Fruit fly (Drosophila melanogaster) whole organism, pupa: ENCODE data around the gene CG31207.
A peak's percentile ranks its signal among the peaks of the same experiment; 100 is the strongest.

Experiments
- CG13204 ChIP-seq: fragments of 200-800 bp; sonication (Bioruptor generic); optimal IDR thresholded peaks from 2 replicates; lab custom pipeline; 2018; ENCODE audit warnings: missing biosample characterization, mild to moderate bottlenecking, missing genetic modification characterization, moderate library complexity
- CG17806 ChIP-seq: fragments of 200-800 bp; sonication (Bioruptor generic); optimal IDR thresholded peaks from 2 replicates; lab custom pipeline; 2018; ENCODE audit warnings: missing biosample characterization, mild to moderate bottlenecking, missing genetic modification characterization, moderate library complexity
- CG32121 ChIP-seq: fragments of 200-800 bp; sonication (Bioruptor generic); IDR thresholded peaks from 2 replicates; pipeline ENCODE4 v1.3.6; 2022; ENCODE audit warnings: missing biosample characterization, missing genetic modification characterization
- CG8159 ChIP-seq: fragments of 200-800 bp; sonication (Bioruptor generic); optimal IDR thresholded peaks from 3 replicates; lab custom pipeline; 2018; ENCODE audit warnings: missing biosample characterization, mild to moderate bottlenecking, missing genetic modification characterization, moderate library complexity
- CG9948 ChIP-seq: fragments of 200-800 bp; sonication (Bioruptor generic); optimal IDR thresholded peaks from 2 replicates; lab custom pipeline; 2018; ENCODE audit warnings: missing biosample characterization, mild to moderate bottlenecking, missing genetic modification characterization, moderate library complexity
- EcR ChIP-seq: fragments of 200-800 bp; sonication (Bioruptor generic); optimal IDR thresholded peaks from 3 replicates; lab custom pipeline; 2019; ENCODE audit warnings: missing biosample characterization, missing genetic modification characterization, mild to moderate bottlenecking, moderate library complexity, missing genetic modification reagents
- Ets98B ChIP-seq: fragments of 200-800 bp; sonication (Bioruptor generic); IDR thresholded peaks from 2 replicates; pipeline ENCODE4 v1.3.6; 2022; ENCODE audit warnings: missing biosample characterization, missing genetic modification characterization
- Pif1B ChIP-seq: fragments of 200-800 bp; sonication (Bioruptor generic); optimal IDR thresholded peaks from 3 replicates; lab custom pipeline; 2016; ENCODE audit warnings: missing biosample characterization, missing genetic modification characterization
- fd96Ca ChIP-seq: fragments of 200-800 bp; sonication (Bioruptor generic); IDR thresholded peaks from 3 replicates; pipeline ENCODE4 v1.3.6; 2022; ENCODE audit warnings: missing biosample characterization, missing genetic modification characterization
- rn ChIP-seq: fragments of 200-800 bp; sonication (Bioruptor generic); IDR thresholded peaks from 2 replicates; pipeline ENCODE4 v1.3.6; 2022; ENCODE audit warnings: missing biosample characterization, missing genetic modification characterization

DNA sequence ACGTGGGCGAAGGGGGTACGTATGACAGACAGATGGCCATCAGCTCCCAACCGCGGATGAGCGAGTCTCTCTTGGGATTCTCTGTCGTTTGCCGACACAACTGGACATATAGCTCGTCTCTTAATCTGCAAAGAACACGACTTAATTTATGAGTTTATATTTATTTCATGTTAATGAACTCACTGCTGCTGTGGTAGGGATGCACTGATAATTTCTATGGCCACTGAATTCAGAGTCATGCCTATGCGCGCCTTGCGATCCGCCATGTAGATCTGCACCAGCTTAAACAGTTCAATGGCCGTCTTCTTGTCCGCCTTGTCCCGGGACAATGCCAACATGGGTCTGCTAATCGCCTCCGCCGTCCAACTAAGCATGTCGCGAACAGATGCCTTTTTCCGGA, 38.2 kb upstream of the CG31207 start:
- no peak for TF ChIP-seq rn (GFP tag; lab: Robert Waterston, UW)
- no peak for TF ChIP-seq CG13204
- TF ChIP-seq Pif1B (GFP tag; lab: Kevin White, UChicago) = no peak
- TF ChIP-seq CG32121 (GFP tag; lab: Robert Waterston, UW) = no peak
- TF ChIP-seq Ets98B (GFP tag; lab: Robert Waterston, UW) = no peak
- TF ChIP-seq CG8159 (tag; lab: Kevin White, UChicago) = no peak
- TF ChIP-seq EcR (GFP tag; lab: Kevin White, UChicago) = peak; percentile 87
- TF ChIP-seq fd96Ca (GFP tag; lab: Robert Waterston, UW) = no peak
- TF ChIP-seq CG17806 (tag; lab: Kevin White, UChicago) = no peak
- no peak for TF ChIP-seq CG9948 (tag; lab: Kevin White, UChicago)
